Fruit fly (Drosophila melanogaster) whole organism, pupa: ENCODE data around the gene Elovl7.

Experiments used
- CG10348 ChIP-seq: fragments of 200-800 bp; sonication (Bioruptor generic); IDR thresholded peaks from 2 replicates; pipeline ENCODE4 v1.3.6; 2022; ENCODE audit warnings: missing biosample characterization, missing genetic modification characterization
- CG12605 ChIP-seq: fragments of 200-800 bp; sonication (Bioruptor generic); IDR thresholded peaks from 2 replicates; pipeline ENCODE4 v1.3.6; 2022; ENCODE audit warnings: missing biosample characterization, missing genetic modification characterization
- CG13204 ChIP-seq: fragments of 200-800 bp; sonication (Bioruptor generic); optimal IDR thresholded peaks from 2 replicates; lab custom pipeline; 2018; ENCODE audit warnings: missing biosample characterization, mild to moderate bottlenecking, missing genetic modification characterization, moderate library complexity
- CG14655 ChIP-seq: fragments of 200-800 bp; sonication (Bioruptor generic); optimal IDR thresholded peaks from 3 replicates; lab custom pipeline; 2017; ENCODE audit warnings: mild to moderate bottlenecking, missing biosample characterization, missing genetic modification reagents, missing genetic modification characterization
- CG15710 ChIP-seq: fragments of 200-800 bp; sonication (Bioruptor generic); optimal IDR thresholded peaks from 2 replicates; lab custom pipeline; 2018; ENCODE audit warnings: missing biosample characterization, mild to moderate bottlenecking, missing genetic modification characterization, moderate library complexity
- CG17806 ChIP-seq: fragments of 200-800 bp; sonication (Bioruptor generic); optimal IDR thresholded peaks from 2 replicates; lab custom pipeline; 2018; ENCODE audit warnings: missing biosample characterization, mild to moderate bottlenecking, missing genetic modification characterization, moderate library complexity
- CG32121 ChIP-seq: fragments of 200-800 bp; sonication (Bioruptor generic); IDR thresholded peaks from 2 replicates; pipeline ENCODE4 v1.3.6; 2022; ENCODE audit warnings: missing biosample characterization, missing genetic modification characterization
- CG34367 ChIP-seq: fragments of 200-800 bp; sonication (Bioruptor generic); optimal IDR thresholded peaks from 2 replicates; lab custom pipeline; 2018; ENCODE audit warnings: missing biosample characterization, mild to moderate bottlenecking, missing genetic modification characterization
- CG4496 ChIP-seq: fragments of 200-800 bp; sonication (Bioruptor generic); IDR thresholded peaks from 3 replicates; pipeline ENCODE4 v1.3.6; 2022; ENCODE audit warnings: missing biosample characterization, missing genetic modification characterization
- CG8159 ChIP-seq: fragments of 200-800 bp; sonication (Bioruptor generic); optimal IDR thresholded peaks from 3 replicates; lab custom pipeline; 2018; ENCODE audit warnings: missing biosample characterization, mild to moderate bottlenecking, missing genetic modification characterization, moderate library complexity
- CG8301 ChIP-seq: fragments of 200-800 bp; sonication (Bioruptor generic); optimal IDR thresholded peaks from 2 replicates; lab custom pipeline; 2018; ENCODE audit warnings: missing biosample characterization, mild to moderate bottlenecking, missing genetic modification characterization
- CG9948 ChIP-seq: fragments of 200-800 bp; sonication (Bioruptor generic); optimal IDR thresholded peaks from 2 replicates; lab custom pipeline; 2018; ENCODE audit warnings: missing biosample characterization, mild to moderate bottlenecking, missing genetic modification characterization, moderate library complexity
- D1 ChIP-seq: fragments of 200-800 bp; sonication (Bioruptor generic); optimal IDR thresholded peaks from 2 replicates; lab custom pipeline; 2018; ENCODE audit warnings: missing biosample characterization, mild to moderate bottlenecking, missing genetic modification characterization, moderate library complexity
- EcR ChIP-seq: fragments of 200-800 bp; sonication (Bioruptor generic); optimal IDR thresholded peaks from 3 replicates; lab custom pipeline; 2019; ENCODE audit warnings: missing biosample characterization, missing genetic modification characterization, mild to moderate bottlenecking, moderate library complexity, missing genetic modification reagents
- Ets98B ChIP-seq: fragments of 200-800 bp; sonication (Bioruptor generic); IDR thresholded peaks from 2 replicates; pipeline ENCODE4 v1.3.6; 2022; ENCODE audit warnings: missing biosample characterization, missing genetic modification characterization
- Pif1A ChIP-seq: fragments of 200-800 bp; sonication (Bioruptor generic); optimal IDR thresholded peaks from 3 replicates; lab custom pipeline; 2016; ENCODE audit warnings: missing biosample characterization, missing genetic modification characterization
- Pif1B ChIP-seq: fragments of 200-800 bp; sonication (Bioruptor generic); optimal IDR thresholded peaks from 3 replicates; lab custom pipeline; 2016; ENCODE audit warnings: missing biosample characterization, missing genetic modification characterization
- Snoo ChIP-seq: fragments of 200-800 bp; sonication (Bioruptor generic); optimal IDR thresholded peaks from 3 replicates; lab custom pipeline; 2017; ENCODE audit warnings: missing biosample characterization, mild to moderate bottlenecking, missing genetic modification characterization, inconsistent platforms
- fd96Ca ChIP-seq: fragments of 200-800 bp; sonication (Bioruptor generic); IDR thresholded peaks from 3 replicates; pipeline ENCODE4 v1.3.6; 2022; ENCODE audit warnings: missing biosample characterization, missing genetic modification characterization
- gl ChIP-seq: fragments of 200-800 bp; sonication (Bioruptor generic); optimal IDR thresholded peaks from 2 replicates; lab custom pipeline; 2018; ENCODE audit warnings: missing biosample characterization, mild to moderate bottlenecking, missing genetic modification characterization
- rn ChIP-seq: fragments of 200-800 bp; sonication (Bioruptor generic); IDR thresholded peaks from 2 replicates; pipeline ENCODE4 v1.3.6; 2022; ENCODE audit warnings: missing biosample characterization, missing genetic modification characterization

Elovl7 gene

DNA sequence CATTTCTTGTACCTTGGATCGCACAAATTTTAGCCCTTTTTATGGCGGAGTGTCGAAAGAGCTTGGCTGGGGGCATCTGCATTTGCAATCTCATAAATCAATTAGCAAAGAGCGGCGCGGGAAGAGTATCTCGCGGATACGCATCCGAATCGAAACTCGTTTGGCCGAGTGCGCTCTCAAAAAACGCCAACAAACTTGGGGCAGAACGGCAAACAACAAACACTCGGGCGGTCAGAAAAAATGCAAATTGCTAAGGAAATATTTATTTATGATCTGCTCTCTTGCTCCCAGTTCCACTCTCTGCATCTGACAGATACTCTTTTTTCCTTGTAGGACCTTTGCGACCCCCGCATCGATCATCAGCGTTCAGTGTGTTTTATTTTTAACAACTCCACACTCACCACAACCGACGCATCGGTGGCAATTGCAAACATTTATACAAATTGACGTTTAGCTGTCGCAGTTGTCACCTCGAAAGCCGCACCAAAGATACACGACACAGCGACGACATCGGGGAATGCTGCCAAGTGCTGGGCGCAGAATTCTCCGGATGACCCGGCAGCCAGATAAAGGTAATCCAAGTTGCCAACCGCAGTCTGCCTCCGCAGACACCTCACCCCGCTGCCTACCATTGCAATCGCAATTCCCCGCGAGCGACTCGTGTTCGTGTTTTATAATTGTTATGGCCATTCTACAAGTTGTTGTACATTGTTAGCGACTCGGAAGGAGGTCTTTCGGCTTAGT lies 26.5 kb downstream of the Elovl7 start:
- no peak for TF ChIP-seq CG32121 (GFP tag; lab: Robert Waterston, UW)
- TF ChIP-seq CG34367 (tag; lab: Kevin White, UChicago): no peak
- TF ChIP-seq EcR (GFP tag; lab: Kevin White, UChicago): peak; percentile 61
- TF ChIP-seq Pif1B: no peak
- TF ChIP-seq CG4496 (GFP tag; lab: Robert Waterston, UW): no peak
- TF ChIP-seq D1 (tag; lab: Kevin White, UChicago): no peak
- TF ChIP-seq rn (GFP tag; lab: Robert Waterston, UW): no peak
- no peak for TF ChIP-seq CG17806 (tag; lab: Kevin White, UChicago)
- no peak for TF ChIP-seq CG8301
- TF ChIP-seq CG13204 (GFP tag; lab: Kevin White, UChicago): peak; percentile 39
- no peak for TF ChIP-seq fd96Ca (GFP tag; lab: Robert Waterston, UW)

DNA sequence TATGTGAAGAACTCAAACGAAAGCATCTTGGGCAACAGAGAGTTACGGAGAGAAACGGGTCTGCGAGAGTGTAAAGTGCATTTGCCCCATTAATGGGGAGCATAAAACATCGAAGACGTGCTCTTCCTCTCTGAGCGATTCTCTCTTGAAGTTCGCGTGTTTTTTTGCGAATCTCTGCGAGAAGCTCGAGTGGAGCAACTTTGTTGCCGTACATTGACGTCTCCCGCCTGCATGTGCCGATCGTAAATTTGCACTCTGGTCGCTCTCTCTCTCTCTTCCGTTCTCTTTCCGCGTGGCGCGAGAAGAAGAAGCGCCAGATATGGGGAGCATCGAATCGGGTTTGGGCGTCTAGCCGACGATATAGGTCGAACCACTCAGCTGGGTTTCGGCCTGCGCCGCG lies 27.9 kb downstream of the Elovl7 start:
- TF ChIP-seq CG17806 (tag; lab: Kevin White, UChicago) (no peak), Ets98B (GFP tag; lab: Robert Waterston, UW) (peak; percentile 80), fd96Ca (GFP tag; lab: Robert Waterston, UW) (peak; percentile 54; the same call in 1 of the 3 replicates), CG4496 (GFP tag; lab: Robert Waterston, UW) (peak; percentile 74; the same call in 2 of the 3 replicates), CG8301 (no peak), CG13204 (GFP tag; lab: Kevin White, UChicago) (peak; percentile 61), CG8159 (tag; lab: Kevin White, UChicago) (no peak), CG14655 (GFP tag; lab: Kevin White, UChicago) (no peak), D1 (tag; lab: Kevin White, UChicago) (no peak), rn (GFP tag; lab: Robert Waterston, UW) (no peak), CG10348 (no peak), EcR (GFP tag; lab: Kevin White, UChicago) (peak; percentile 98), CG34367 (tag; lab: Kevin White, UChicago) (no peak), CG12605 (GFP tag; lab: Robert Waterston, UW) (peak; percentile 79), gl (tag; lab: Kevin White, UChicago) (peak; percentile 28), Pif1A (GFP tag; lab: Kevin White, UChicago) (peak; percentile 2), Snoo (no peak), CG15710 (tag; lab: Kevin White, UChicago) (no peak), CG32121 (GFP tag; lab: Robert Waterston, UW) (peak; percentile 60), Pif1B (peak; percentile 45), CG9948 (tag; lab: Kevin White, UChicago) (no peak)

- TF ChIP-seq CG17806 (tag; lab: Kevin White, UChicago) (no peak), Pif1A (GFP tag; lab: Kevin White, UChicago) (no peak), EcR (GFP tag; lab: Kevin White, UChicago) (no peak), CG8159 (tag; lab: Kevin White, UChicago) (peak; percentile 37), CG4496 (GFP tag; lab: Robert Waterston, UW) (no peak), CG15710 (tag; lab: Kevin White, UChicago) (peak; percentile 26), Snoo (no peak), CG9948 (tag; lab: Kevin White, UChicago) (no peak), Ets98B (GFP tag; lab: Robert Waterston, UW) (no peak), CG12605 (GFP tag; lab: Robert Waterston, UW) (no peak), fd96Ca (GFP tag; lab: Robert Waterston, UW) (no peak), rn (GFP tag; lab: Robert Waterston, UW) (no peak), CG13204 (GFP tag; lab: Kevin White, UChicago) (no peak), D1 (tag; lab: Kevin White, UChicago) (no peak), CG8301 (no peak), CG34367 (tag; lab: Kevin White, UChicago) (no peak), CG14655 (GFP tag; lab: Kevin White, UChicago) (peak; percentile 59), CG10348 (no peak), Pif1B (no peak), CG32121 (GFP tag; lab: Robert Waterston, UW) (no peak), gl (tag; lab: Kevin White, UChicago) (no peak)
Observed at dm6 chr3R:7967347-7967746, 28.3 kb downstream of the Elovl7 start, which contains the start of gene dsx. dsx (minus strand) TSS chr3R:7967408.

- TF ChIP-seq EcR (GFP tag; lab: Kevin White, UChicago): peak; percentile 85
- TF ChIP-seq CG12605 (GFP tag; lab: Robert Waterston, UW): peak; percentile 62
- TF ChIP-seq CG14655 (GFP tag; lab: Kevin White, UChicago): no peak
- TF ChIP-seq Ets98B (GFP tag; lab: Robert Waterston, UW): peak; percentile 30; the same call in 1 of the 2 replicates
- TF ChIP-seq CG32121 (GFP tag; lab: Robert Waterston, UW): peak; percentile 12; the same call in 1 of the 2 replicates
- TF ChIP-seq CG13204 (GFP tag; lab: Kevin White, UChicago): peak; percentile 74
- TF ChIP-seq gl (tag; lab: Kevin White, UChicago): peak; percentile 16
- peak; percentile 76 for TF ChIP-seq CG4496 (GFP tag; lab: Robert Waterston, UW)
- TF ChIP-seq CG10348: no peak
Observed at dm6 chr3R:7966544-7967264, 28.9 kb downstream of the Elovl7 start.
